Fruit fly (Drosophila melanogaster) whole organism, embryonic: ENCODE measurements around the gene CG15200.
A peak's percentile ranks its signal among the peaks of the same experiment; 100 is the strongest.

Source experiments
- Abd-B ChIP-seq: fragments of 200-800 bp; sonication (Bioruptor generic); optimal IDR thresholded peaks from 2 replicates; lab custom pipeline; 2018; ENCODE audit warnings: missing biosample characterization, mild to moderate bottlenecking, missing genetic modification characterization, moderate library complexity
- Ada2b ChIP-seq: fragments of 200-800 bp; sonication (Bioruptor generic); IDR thresholded peaks from 2 replicates; pipeline ENCODE4 v1.3.6; 2022; ENCODE audit warnings: missing biosample characterization, missing genetic modification characterization
- Adf1 ChIP-seq: fragments of 200-800 bp; sonication (Bioruptor generic); IDR thresholded peaks from 2 replicates; pipeline ENCODE4 v1.3.6; 2022; ENCODE audit warnings: missing biosample characterization, missing genetic modification characterization
- BEAF-32 ChIP-seq: fragments of 200-800 bp; sonication (Bioruptor generic); optimal IDR thresholded peaks from 3 replicates; lab custom pipeline; 2017; ENCODE audit warnings: missing biosample characterization, missing genetic modification characterization, mild to moderate bottlenecking, moderate library complexity, missing genetic modification reagents
- BtbVII ChIP-seq: fragments of 200-800 bp; sonication (Bioruptor generic); optimal IDR thresholded peaks from 3 replicates; lab custom pipeline; 2017; ENCODE audit warnings: missing biosample characterization, mild to moderate bottlenecking, missing genetic modification characterization
- CG1024 ChIP-seq: fragments of 200-800 bp; sonication (Bioruptor generic); IDR thresholded peaks from 2 replicates; pipeline ENCODE4 v1.3.6; 2022; ENCODE audit warnings: missing biosample characterization, missing genetic modification characterization
- CG10321 ChIP-seq: fragments of 200-800 bp; sonication (Bioruptor generic); IDR thresholded peaks from 2 replicates; pipeline ENCODE4 v1.3.6; 2022; ENCODE audit warnings: missing biosample characterization, missing genetic modification characterization
- CG1233 ChIP-seq: fragments of 200-800 bp; sonication (Bioruptor generic); optimal IDR thresholded peaks from 4 replicates; lab custom pipeline; 2018; ENCODE audit warnings: missing biosample characterization, mild to moderate bottlenecking, missing genetic modification characterization
- CG13424 ChIP-seq: fragments of 200-800 bp; sonication (Bioruptor generic); optimal IDR thresholded peaks from 2 replicates; lab custom pipeline; 2019; ENCODE audit warnings: missing biosample characterization, mild to moderate bottlenecking, missing genetic modification characterization, moderate library complexity
- CG14860 ChIP-seq: fragments of 200-800 bp; sonication (Bioruptor generic); IDR thresholded peaks from 3 replicates; pipeline ENCODE4 v1.3.6; 2022; ENCODE audit warnings: missing biosample characterization, missing genetic modification characterization; ENCODE audit not compliant: partially characterized antibody
- CG1603 ChIP-seq: fragments of 200-800 bp; sonication (Bioruptor generic); optimal IDR thresholded peaks from 2 replicates; lab custom pipeline; 2019; ENCODE audit warnings: missing biosample characterization, mild to moderate bottlenecking, missing genetic modification characterization, moderate library complexity
- CG18262 ChIP-seq: fragments of 200-800 bp; optimal IDR thresholded peaks from 3 replicates; lab custom pipeline; 2019; ENCODE audit warnings: missing biosample characterization, mild to moderate bottlenecking, missing genetic modification characterization, moderate library complexity
- CG3065 ChIP-seq: fragments of 200-800 bp; sonication (Bioruptor generic); optimal IDR thresholded peaks from 2 replicates; lab custom pipeline; 2016; ENCODE audit warnings: missing biosample characterization, missing genetic modification characterization
- CG3847 ChIP-seq: fragments of 200-800 bp; sonication (Bioruptor generic); IDR thresholded peaks from 2 replicates; pipeline ENCODE4 v1.3.6; 2022; ENCODE audit warnings: missing biosample characterization, missing genetic modification characterization
- CG3995 ChIP-seq: fragments of 200-800 bp; sonication (Bioruptor generic); optimal IDR thresholded peaks from 3 replicates; lab custom pipeline; 2016; ENCODE audit warnings: missing biosample characterization, missing genetic modification characterization
- CG42726 ChIP-seq: fragments of 200-800 bp; sonication (Bioruptor generic); IDR thresholded peaks from 2 replicates; pipeline ENCODE4 v1.3.6; 2022; ENCODE audit warnings: missing biosample characterization, missing genetic modification characterization; ENCODE audit not compliant: partially characterized antibody
- CG4730 ChIP-seq: fragments of 200-800 bp; sonication (Bioruptor generic); IDR thresholded peaks from 2 replicates; pipeline ENCODE4 v1.3.6; 2022; ENCODE audit warnings: missing biosample characterization, missing genetic modification characterization
- CG7271 ChIP-seq: fragments of 200-800 bp; sonication (Bioruptor generic); optimal IDR thresholded peaks from 2 replicates; lab custom pipeline; 2018; ENCODE audit warnings: missing biosample characterization, mild to moderate bottlenecking, missing genetic modification characterization, moderate library complexity
- CG8924 ChIP-seq: fragments of 200-800 bp; optimal IDR thresholded peaks from 3 replicates; lab custom pipeline; 2019; ENCODE audit warnings: missing biosample characterization, mild to moderate bottlenecking, missing genetic modification characterization, moderate library complexity
- CG9817 ChIP-seq: fragments of 200-800 bp; sonication (Bioruptor generic); optimal IDR thresholded peaks from 2 replicates; lab custom pipeline; 2018; ENCODE audit warnings: missing biosample characterization, mild to moderate bottlenecking, missing genetic modification characterization, moderate library complexity
- Dip2 ChIP-seq: fragments of 200-800 bp; sonication (Bioruptor generic); IDR thresholded peaks from 2 replicates; pipeline ENCODE4 v1.3.6; 2022; ENCODE audit warnings: missing biosample characterization, missing genetic modification characterization
- Dp ChIP-seq: fragments of 200-800 bp; sonication (Bioruptor generic); optimal IDR thresholded peaks from 2 replicates; lab custom pipeline; 2018; ENCODE audit warnings: missing biosample characterization, mild to moderate bottlenecking, missing genetic modification characterization, moderate library complexity
- Ets65A ChIP-seq: fragments of 200-800 bp; sonication (Bioruptor generic); peaks from one replicate; lab custom pipeline; 2016; ENCODE audit warnings: missing biosample characterization, missing genetic modification characterization
- Ets97D ChIP-seq: fragments of 200-800 bp; sonication (Bioruptor generic); optimal IDR thresholded peaks from 3 replicates; lab custom pipeline; 2016; ENCODE audit warnings: missing biosample characterization, missing genetic modification characterization
- HHEX ChIP-seq: fragments of 200-800 bp; sonication (Bioruptor generic); optimal IDR thresholded peaks from 3 replicates; lab custom pipeline; 2017; ENCODE audit warnings: missing biosample characterization, mild to moderate bottlenecking, missing genetic modification characterization, missing genetic modification reagents
- Hmx ChIP-seq: fragments of 200-800 bp; sonication (Bioruptor generic); optimal IDR thresholded peaks from 2 replicates; lab custom pipeline; 2016; ENCODE audit warnings: missing biosample characterization, missing genetic modification characterization
- Lhr ChIP-seq: fragments of 200-800 bp; sonication (Bioruptor generic); optimal IDR thresholded peaks from 3 replicates; lab custom pipeline; 2017; ENCODE audit warnings: mild to moderate bottlenecking, missing biosample characterization, missing genetic modification reagents, missing genetic modification characterization
- MBD-R2 ChIP-seq: fragments of 200-800 bp; sonication (Bioruptor generic); IDR thresholded peaks from 2 replicates; pipeline ENCODE4 v1.3.6; 2022; ENCODE audit warnings: missing biosample characterization, missing genetic modification characterization
- Mes4 ChIP-seq: fragments of 200-800 bp; sonication (Bioruptor generic); optimal IDR thresholded peaks from 2 replicates; lab custom pipeline; 2016; ENCODE audit warnings: missing biosample characterization, missing genetic modification characterization
- NC2β ChIP-seq: fragments of 200-800 bp; sonication (Bioruptor generic); optimal IDR thresholded peaks from 2 replicates; lab custom pipeline; 2016; ENCODE audit warnings: missing biosample characterization, missing genetic modification characterization
- Nf-YA ChIP-seq: fragments of 200-800 bp; sonication (Bioruptor generic); IDR thresholded peaks from 2 replicates; pipeline ENCODE4 v1.3.6; 2022; ENCODE audit warnings: missing biosample characterization, missing genetic modification characterization
- Pdp1 ChIP-seq, 2 experiments: fragments of 200-800 bp; sonication (Bioruptor generic); optimal IDR thresholded peaks; 3 replicates each; lab custom pipeline; 2016; ENCODE audit warnings: missing biosample characterization in 2 of 2, missing genetic modification characterization in 2 of 2, mild to moderate bottlenecking in 1 of 2, moderate library complexity in 1 of 2
- Rfx ChIP-seq: fragments of 200-800 bp; sonication (Bioruptor generic); IDR thresholded peaks from 2 replicates; pipeline ENCODE4 v1.3.6; 2022; ENCODE audit warnings: missing biosample characterization, missing genetic modification characterization
- ara ChIP-seq: fragments of 200-800 bp; sonication (Bioruptor generic); IDR thresholded peaks from 2 replicates; pipeline ENCODE4 v1.3.6; 2022; ENCODE audit warnings: missing biosample characterization, missing genetic modification characterization
- bbx ChIP-seq: fragments of 200-800 bp; sonication (Bioruptor generic); IDR thresholded peaks from 2 replicates; pipeline ENCODE4 v1.3.6; 2022; ENCODE audit warnings: missing biosample characterization, missing genetic modification characterization; ENCODE audit not compliant: partially characterized antibody
- bcd ChIP-seq: fragments of 200-800 bp; sonication (Bioruptor generic); optimal IDR thresholded peaks from 2 replicates; lab custom pipeline; 2017; ENCODE audit warnings: missing biosample characterization, mild to moderate bottlenecking, missing genetic modification characterization
- chif ChIP-seq, 2 experiments: fragments of 200-800 bp; sonication (Bioruptor generic); optimal IDR thresholded peaks; 3 replicates each; lab custom pipeline; 2016; ENCODE audit warnings: missing biosample characterization in 2 of 2, missing genetic modification characterization in 2 of 2
- dati ChIP-seq: fragments of 200-800 bp; sonication (Bioruptor generic); IDR thresholded peaks from 2 replicates; pipeline ENCODE4 v1.3.6; 2022; ENCODE audit warnings: missing biosample characterization, missing genetic modification characterization
- dpn ChIP-seq, 2 experiments: fragments of 200-800 bp; sonication (Bioruptor generic); optimal IDR thresholded peaks; 3 replicates each; lab custom pipeline; 2016; ENCODE audit warnings: missing biosample characterization in 2 of 2, missing genetic modification characterization in 2 of 2
- gro ChIP-seq: fragments of 200-800 bp; sonication (Bioruptor generic); optimal IDR thresholded peaks from 2 replicates; lab custom pipeline; 2016; ENCODE audit warnings: missing biosample characterization, missing genetic modification characterization
- gsb-n ChIP-seq: fragments of 200-800 bp; sonication (Bioruptor generic); optimal IDR thresholded peaks from 3 replicates; lab custom pipeline; 2018; ENCODE audit warnings: missing biosample characterization, mild to moderate bottlenecking, missing genetic modification characterization
- ind ChIP-seq: fragments of 200-800 bp; sonication (Bioruptor generic); optimal IDR thresholded peaks from 3 replicates; lab custom pipeline; 2016; ENCODE audit warnings: missing biosample characterization, missing genetic modification characterization
- mirr ChIP-seq: fragments of 200-800 bp; sonication (Bioruptor generic); optimal IDR thresholded peaks from 3 replicates; lab custom pipeline; 2018; ENCODE audit warnings: missing biosample characterization, mild to moderate bottlenecking, missing genetic modification characterization
- nerfin-1 ChIP-seq: fragments of 200-800 bp; sonication (Bioruptor generic); optimal IDR thresholded peaks from 3 replicates; lab custom pipeline; 2019; ENCODE audit warnings: missing biosample characterization, mild to moderate bottlenecking, missing genetic modification characterization, moderate library complexity
- ranshi ChIP-seq: fragments of 200-800 bp; sonication (Bioruptor generic); IDR thresholded peaks from 2 replicates; pipeline ENCODE4 v1.3.6; 2022; ENCODE audit warnings: missing biosample characterization, missing genetic modification characterization
- rib ChIP-seq: fragments of 200-800 bp; sonication (Bioruptor generic); IDR thresholded peaks from 2 replicates; pipeline ENCODE4 v1.3.6; 2022; ENCODE audit warnings: missing biosample characterization, missing genetic modification characterization
- scrt ChIP-seq: fragments of 200-800 bp; sonication (Bioruptor generic); optimal IDR thresholded peaks from 2 replicates; lab custom pipeline; 2018; ENCODE audit warnings: missing biosample characterization, mild to moderate bottlenecking, missing genetic modification characterization, moderate library complexity
- tap ChIP-seq: fragments of 200-800 bp; optimal IDR thresholded peaks from 3 replicates; lab custom pipeline; 2019; ENCODE audit warnings: missing biosample characterization, mild to moderate bottlenecking, missing genetic modification characterization, moderate library complexity
- tx ChIP-seq: fragments of 200-800 bp; sonication (Bioruptor generic); optimal IDR thresholded peaks from 2 replicates; lab custom pipeline; 2016; ENCODE audit warnings: missing biosample characterization, missing genetic modification characterization
- zfh2 ChIP-seq: fragments of 200-800 bp; sonication (Bioruptor generic); optimal IDR thresholded peaks from 2 replicates; lab custom pipeline; 2016; ENCODE audit warnings: missing biosample characterization, missing genetic modification characterization

Gene CG15200

dm6 chrX:11153826-11154510, 28.8 kb upstream of the CG15200 start, which contains the start of the genes rtv and Dlic (continued):
- TF ChIP-seq CG8924 (tag; lab: Kevin White, UChicago), result peak; percentile 30
- TF ChIP-seq Dip2 (GFP tag; lab: Robert Waterston, UW), result no peak
- peak; percentile 0 for TF ChIP-seq tx (GFP tag; lab: Kevin White, UChicago)
- no peak for TF ChIP-seq zfh2 (GFP tag; lab: Kevin White, UChicago)
- TF ChIP-seq dpn (GFP tag; optimal IDR thresholded peaks at IDR 0.05; lab: Kevin White, UChicago), result peak; percentile 8 to 30
- TF ChIP-seq Dp (GFP tag; lab: Kevin White, UChicago), result peak; percentile 50
- 0 out of 2 replicates have a peak, but pooled peaks have one; percentile 26 for TF ChIP-seq CG3847
- TF ChIP-seq chif (GFP tag; optimal IDR thresholded peaks at IDR 0.05; lab: Kevin White, UChicago), result peak in 1 of 2 experiments; percentile 10
- no peak for TF ChIP-seq CG4730 (GFP tag; lab: Robert Waterston, UW)
- TF ChIP-seq CG7271 (tag; lab: Kevin White, UChicago), result no peak
- TF ChIP-seq gsb-n (tag; lab: Kevin White, UChicago), result peak; percentile 20
- TF ChIP-seq CG42726 (GFP tag; lab: Robert Waterston, UW), result 0 out of 2 replicates have a peak, but pooled peaks have one; percentile 37
- no peak for TF ChIP-seq ranshi (GFP tag; lab: Robert Waterston, UW)
- peak; percentile 17 for TF ChIP-seq CG1233 (GFP tag; lab: Kevin White, UChicago)
- TF ChIP-seq rib (GFP tag; lab: Robert Waterston, UW), result no peak
- peak; percentile 23 for TF ChIP-seq CG1603 (tag; lab: Kevin White, UChicago)
- peak; percentile 24 for TF ChIP-seq CG18262 (tag; lab: Kevin White, UChicago)
- TF ChIP-seq Ets97D, result peak; percentile 51
- no peak for TF ChIP-seq CG10321 (GFP tag; lab: Robert Waterston, UW)
- TF ChIP-seq Adf1, result no peak
- TF ChIP-seq BtbVII, result no peak
- TF ChIP-seq nerfin-1 (tag; lab: Kevin White, UChicago), result peak; percentile 74
- peak; percentile 85 for TF ChIP-seq Ets65A (GFP tag; lab: Kevin White, UChicago)
- no peak for TF ChIP-seq HHEX
- TF ChIP-seq tap (tag; lab: Kevin White, UChicago), result no peak
- no peak for TF ChIP-seq ara (GFP tag; lab: Robert Waterston, UW)
- peak; percentile 16 for TF ChIP-seq bcd (GFP tag; lab: Kevin White, UChicago)
- no peak for TF ChIP-seq scrt (GFP tag; lab: Kevin White, UChicago)
- TF ChIP-seq Rfx, result peak; percentile 44; the same call in 1 of the 2 replicates
- peak; percentile 57; the same call in 1 of the 2 replicates for TF ChIP-seq bbx (GFP tag; lab: Robert Waterston, UW)
- peak; percentile 57; the same call in 2 of the 3 replicates for TF ChIP-seq CG14860 (GFP tag; lab: Robert Waterston, UW)
- TF ChIP-seq gro (GFP tag; lab: Kevin White, UChicago), result no peak
- peak; percentile 1 for TF ChIP-seq CG13424
- no peak for TF ChIP-seq dati (GFP tag; lab: Robert Waterston, UW)
- no peak for TF ChIP-seq mirr (GFP tag; lab: Kevin White, UChicago)
- TF ChIP-seq CG1024 (GFP tag; lab: Robert Waterston, UW), result no peak
- no peak for TF ChIP-seq Hmx
- peak; percentile 11 for TF ChIP-seq NC2β
- no peak for TF ChIP-seq Nf-YA
- peak; percentile 96 for TF ChIP-seq CG3995 (GFP tag; lab: Kevin White, UChicago)
- no peak for TF ChIP-seq Ada2b (GFP tag; lab: Robert Waterston, UW)
- TF ChIP-seq Mes4 (GFP tag; lab: Kevin White, UChicago), result peak; percentile 29
- TF ChIP-seq Lhr (GFP tag; lab: Kevin White, UChicago), result peak; percentile 90
- no peak for TF ChIP-seq CG3065 (GFP tag; lab: Kevin White, UChicago)
- peak; percentile 13 to 95 for TF ChIP-seq Pdp1 (GFP tag; optimal IDR thresholded peaks at IDR 0.05; lab: Kevin White, UChicago)
- peak; percentile 25 for TF ChIP-seq Abd-B (GFP tag; lab: Kevin White, UChicago)
- TF ChIP-seq CG9817 (tag; lab: Kevin White, UChicago), result peak; percentile 21
- TF ChIP-seq BEAF-32 (GFP tag; lab: Kevin White, UChicago), result peak; percentile 76
- TF ChIP-seq ind (GFP tag; lab: Kevin White, UChicago), result peak; percentile 25
- no peak for TF ChIP-seq MBD-R2 (GFP tag; lab: Robert Waterston, UW)
